Worm (Caenorhabditis elegans): ENCODE results near the gene Y32H12A.1.
A peak's percentile ranks its signal among the peaks of the same experiment; 100 is the strongest.

Y32H12A.1 gene

ce11 chrIII:5407060-5407459 is 45.1 kb downstream of the Y32H12A.1 start:
- TF ChIP-seq set-16 (GFP tag; IDR thresholded peaks at IDR 0.05) (no peak), ceh-32 (tag; optimal IDR thresholded peaks at IDR 0.05; ENCODE audit: poor library complexity) (no peak), attf-4 (tag; optimal IDR thresholded peaks at IDR 0.05) (no peak), hif-1 (tag; optimal IDR thresholded peaks at IDR 0.05) (no peak), unc-62 (GFP tag; optimal IDR thresholded peaks at IDR 0.05 in 1 of 2) (peak in 1 of 2 experiments; percentile 51), unc-62 (tag; optimal IDR thresholded peaks at IDR 0.05) (no peak), daf-16 (GFP tag; optimal IDR thresholded peaks at IDR 0.05) (no peak), daf-16 (tag; optimal IDR thresholded peaks at IDR 0.05) (no peak), nhr-6 (tag; optimal IDR thresholded peaks at IDR 0.05) (no peak), zip-2 (tag; optimal IDR thresholded peaks at IDR 0.05) (no peak), nhr-28 (tag; optimal IDR thresholded peaks at IDR 0.05) (no peak), ceh-20 (GFP tag; IDR thresholded peaks at IDR 0.05) (no peak), aha-1 (tag) (peak; percentile 17), Y105C5A.15 (GFP tag; IDR thresholded peaks at IDR 0.05) (no peak), egl-43 (GFP tag; IDR thresholded peaks at IDR 0.05) (no peak), F10B5.3 (tag; optimal IDR thresholded peaks at IDR 0.05) (no peak)

ce11 chrIII:5407588-5407987 is 45.6 kb downstream of the Y32H12A.1 start, which contains the start of gene W03A5.1:
Gene W03A5.1, plus strand, starts transcription at chrIII:5407888.
- TF ChIP-seq php-3 (GFP tag; IDR thresholded peaks at IDR 0.05) = no peak
- TF ChIP-seq T20F7.1 (GFP tag; optimal IDR thresholded peaks at IDR 0.05) = no peak
- peak; percentile 59 for TF ChIP-seq aha-1 (tag)
- no peak for TF ChIP-seq spr-3 (GFP tag; optimal IDR thresholded peaks at IDR 0.05)

ce11 chrIII:5413680-5414079 is 51.7 kb downstream of the Y32H12A.1 start, which contains the start of gene grl-22:
Gene grl-22, minus strand, starts transcription at chrIII:5414011.
- TF ChIP-seq egl-43 (GFP tag; IDR thresholded peaks at IDR 0.05) = peak; percentile 45; the same call in 1 of the 2 replicates
- no peak for TF ChIP-seq zfp-3 (GFP tag; conservative IDR thresholded peaks at IDR 0.05)
- TF ChIP-seq set-16 (GFP tag; IDR thresholded peaks at IDR 0.05) = peak; percentile 87
- TF ChIP-seq Y5F2A.4 (GFP tag; optimal IDR thresholded peaks at IDR 0.05) = no peak
- 0 out of 2 replicates have a peak, but pooled peaks have one; percentile 18 for TF ChIP-seq dmd-9 (GFP tag; IDR thresholded peaks at IDR 0.05)
- peak in 1 of 2 experiments; percentile 42 for TF ChIP-seq unc-62 (GFP tag; optimal IDR thresholded peaks at IDR 0.05 in 1 of 2)
- no peak for TF ChIP-seq unc-62 (tag; optimal IDR thresholded peaks at IDR 0.05)

All from whole organism, L4 larva.